Worm (Caenorhabditis elegans) whole organism, late embryonic: ENCODE results near the gene bec-1.

Source experiments
- dmd-4 ChIP-seq: sonication (generic microtip); optimal IDR thresholded peaks from 2 replicates; lab custom pipeline; 2016; ENCODE audit warnings: borderline replicate concordance, missing genetic modification characterization, missing compliant biosample characterization
- ets-4 ChIP-seq: sonication (generic microtip); optimal IDR thresholded peaks from 2 replicates; lab custom pipeline; 2016; ENCODE audit warnings: missing genetic modification characterization, missing compliant biosample characterization
- fkh-10 ChIP-seq: fragments of 150-350 bp; optimal IDR thresholded peaks from 2 replicates; lab custom pipeline; 2014; ENCODE audit warnings: missing biosample characterization, missing genetic modification reagents, missing genetic modification characterization
- madf-2 ChIP-seq: sonication (generic microtip); optimal IDR thresholded peaks from 2 replicates; lab custom pipeline; 2017; ENCODE audit warnings: missing genetic modification characterization, missing compliant biosample characterization
- nfya-1 ChIP-seq: sonication (generic microtip); optimal IDR thresholded peaks from 2 replicates; lab custom pipeline; 2017; ENCODE audit warnings: missing genetic modification characterization, mild to moderate bottlenecking, missing compliant biosample characterization, antibody characterized with exemption, moderate library complexity
- npax-4 ChIP-seq: sonication (generic microtip); optimal IDR thresholded peaks from 2 replicates; lab custom pipeline; 2016; ENCODE audit warnings: missing genetic modification characterization, missing compliant biosample characterization
- pax-1 ChIP-seq: fragments of 150-350 bp; optimal IDR thresholded peaks from 2 replicates; lab custom pipeline; 2014; ENCODE audit warnings: missing biosample characterization, missing genetic modification characterization

DNA sequence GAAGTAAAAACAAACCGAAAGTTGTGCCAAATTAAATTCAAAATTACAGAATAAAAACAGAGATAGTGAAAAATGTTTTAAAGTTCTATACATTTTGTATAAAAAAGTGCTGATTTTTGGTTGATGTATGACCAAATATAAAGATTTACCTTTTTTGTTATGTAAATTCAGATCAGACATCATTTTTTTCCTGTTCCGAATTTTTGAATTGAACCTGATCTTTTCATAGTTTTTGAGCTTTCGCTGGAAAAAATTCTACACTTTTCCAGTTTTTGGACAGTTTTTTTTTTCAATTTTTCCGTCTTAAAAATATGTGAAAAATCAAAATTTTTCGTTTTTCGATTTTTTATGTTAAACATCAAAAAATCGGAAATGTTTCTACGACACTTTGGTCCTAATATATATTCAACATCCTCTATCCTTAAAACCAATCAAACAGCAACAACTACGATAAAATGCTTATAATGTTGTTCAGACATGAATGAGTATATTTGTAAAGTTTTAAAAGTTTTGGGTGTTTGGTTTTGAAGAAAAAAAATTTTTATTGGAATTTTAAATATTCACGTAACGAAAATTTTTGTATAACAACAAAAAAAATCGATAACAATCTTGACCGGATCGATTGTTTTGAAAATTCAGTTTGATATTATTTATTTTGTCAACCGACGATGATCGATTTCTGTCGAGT lies 18.5 kb upstream of the bec-1 start, which contains the start of the genes C55C3.7 and C55C3.6:
- TF ChIP-seq nfya-1 (no peak), npax-4 (tag; lab: Kevin White, UChicago) (no peak), ets-4 (tag; lab: Kevin White, UChicago) (no peak), fkh-10 (GFP tag; lab: Kevin White, UChicago) (no peak), pax-1 (tag; lab: Kevin White, UChicago) (no peak), madf-2 (no peak), dmd-4 (tag; lab: Kevin White, UChicago) (no peak)
